Fruit fly (Drosophila melanogaster) Kc167 (cell line): ENCODE results near the gene CG34265.

Source experiments
- Myc ChIP-seq: fragments of >200 bp; optimal IDR thresholded peaks from 2 replicates; lab custom pipeline; 2017; ENCODE audit warnings: missing external identifiers
- Sin3A ChIP-seq: fragments of >200 bp; optimal IDR thresholded peaks from 2 replicates; lab custom pipeline; 2018; ENCODE audit warnings: missing external identifiers
- h ChIP-seq: fragments of >200 bp; optimal IDR thresholded peaks from 3 replicates; lab custom pipeline; 2018; ENCODE audit warnings: missing external identifiers
- insv ChIP-seq: fragments of >200 bp; optimal IDR thresholded peaks from 3 replicates; lab custom pipeline; 2018; ENCODE audit warnings: missing external identifiers
- psq ChIP-seq: fragments of >200 bp; optimal IDR thresholded peaks from 2 replicates; lab custom pipeline; 2017; ENCODE audit warnings: missing external identifiers
- ttk ChIP-seq: sonication (Bioruptor generic); optimal IDR thresholded peaks from 2 replicates; lab custom pipeline; 2017; ENCODE audit warnings: missing external identifiers

- TF ChIP-seq psq (lab: Kevin White, UChicago) (no peak), h (lab: Kevin White, UChicago) (no peak), Myc (lab: Kevin White, UChicago) (no peak), insv (lab: Kevin White, UChicago) (no peak), ttk (lab: Kevin White, UChicago) (no peak), Sin3A (lab: Kevin White, UChicago) (no peak)
Observed at dm6 chr3L:3268161-3268560, at the start of gene CG34265.
